Fruit fly (Drosophila melanogaster) whole organism, pupa: ENCODE measurements around the gene CG3632.
A peak's percentile ranks its signal among the peaks of the same experiment; 100 is the strongest.

Experiments used
- CG12605 ChIP-seq: fragments of 200-800 bp; sonication (Bioruptor generic); IDR thresholded peaks from 2 replicates; pipeline ENCODE4 v1.3.6; 2022; ENCODE audit warnings: missing biosample characterization, missing genetic modification characterization
- CG13204 ChIP-seq: fragments of 200-800 bp; sonication (Bioruptor generic); optimal IDR thresholded peaks from 2 replicates; lab custom pipeline; 2018; ENCODE audit warnings: missing biosample characterization, mild to moderate bottlenecking, missing genetic modification characterization, moderate library complexity
- CG15710 ChIP-seq: fragments of 200-800 bp; sonication (Bioruptor generic); optimal IDR thresholded peaks from 2 replicates; lab custom pipeline; 2018; ENCODE audit warnings: missing biosample characterization, mild to moderate bottlenecking, missing genetic modification characterization, moderate library complexity
- CG32121 ChIP-seq: fragments of 200-800 bp; sonication (Bioruptor generic); IDR thresholded peaks from 2 replicates; pipeline ENCODE4 v1.3.6; 2022; ENCODE audit warnings: missing biosample characterization, missing genetic modification characterization
- CG8159 ChIP-seq: fragments of 200-800 bp; sonication (Bioruptor generic); optimal IDR thresholded peaks from 3 replicates; lab custom pipeline; 2018; ENCODE audit warnings: missing biosample characterization, mild to moderate bottlenecking, missing genetic modification characterization, moderate library complexity
- CG9948 ChIP-seq: fragments of 200-800 bp; sonication (Bioruptor generic); optimal IDR thresholded peaks from 2 replicates; lab custom pipeline; 2018; ENCODE audit warnings: missing biosample characterization, mild to moderate bottlenecking, missing genetic modification characterization, moderate library complexity
- D1 ChIP-seq: fragments of 200-800 bp; sonication (Bioruptor generic); optimal IDR thresholded peaks from 2 replicates; lab custom pipeline; 2018; ENCODE audit warnings: missing biosample characterization, mild to moderate bottlenecking, missing genetic modification characterization, moderate library complexity
- Ets98B ChIP-seq: fragments of 200-800 bp; sonication (Bioruptor generic); IDR thresholded peaks from 2 replicates; pipeline ENCODE4 v1.3.6; 2022; ENCODE audit warnings: missing biosample characterization, missing genetic modification characterization
- Pif1A ChIP-seq: fragments of 200-800 bp; sonication (Bioruptor generic); optimal IDR thresholded peaks from 3 replicates; lab custom pipeline; 2016; ENCODE audit warnings: missing biosample characterization, missing genetic modification characterization
- Snoo ChIP-seq: fragments of 200-800 bp; sonication (Bioruptor generic); optimal IDR thresholded peaks from 3 replicates; lab custom pipeline; 2017; ENCODE audit warnings: missing biosample characterization, mild to moderate bottlenecking, missing genetic modification characterization, inconsistent platforms
- gl ChIP-seq: fragments of 200-800 bp; sonication (Bioruptor generic); optimal IDR thresholded peaks from 2 replicates; lab custom pipeline; 2018; ENCODE audit warnings: missing biosample characterization, mild to moderate bottlenecking, missing genetic modification characterization
- rn ChIP-seq: fragments of 200-800 bp; sonication (Bioruptor generic); IDR thresholded peaks from 2 replicates; pipeline ENCODE4 v1.3.6; 2022; ENCODE audit warnings: missing biosample characterization, missing genetic modification characterization

DNA sequence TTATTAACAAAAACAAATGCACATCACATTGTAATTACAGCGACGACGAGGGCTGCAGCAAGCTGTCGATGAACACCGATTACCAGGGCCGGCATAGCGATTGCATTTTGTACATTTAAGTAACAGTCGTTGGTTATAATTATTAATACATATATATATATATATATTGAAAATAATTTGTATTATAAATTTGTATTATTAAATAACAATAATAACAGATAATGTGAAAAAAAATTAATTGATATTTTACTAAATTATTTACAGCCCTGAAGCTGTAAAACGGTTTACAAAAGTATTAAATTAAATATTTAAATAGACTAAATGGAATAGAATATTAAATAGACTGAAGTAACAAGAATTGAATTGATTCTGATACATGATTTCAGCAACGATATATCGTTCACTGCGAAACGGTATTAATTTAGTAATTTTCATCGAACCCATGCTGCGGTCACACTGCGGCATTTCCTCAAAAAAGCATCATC lies 20.6 kb upstream of the CG3632 start, which contains the start of the genes kat80 and Prosalpha4:
- no peak for TF ChIP-seq Ets98B (GFP tag; lab: Robert Waterston, UW)
- no peak for TF ChIP-seq D1 (tag; lab: Kevin White, UChicago)
- TF ChIP-seq CG15710 (tag; lab: Kevin White, UChicago), result peak; percentile 19
- no peak for TF ChIP-seq rn
- peak; percentile 26 for TF ChIP-seq CG8159
- peak; percentile 63 for TF ChIP-seq Snoo (tag; lab: Kevin White, UChicago)
- no peak for TF ChIP-seq Pif1A (GFP tag; lab: Kevin White, UChicago)
- TF ChIP-seq CG9948 (tag; lab: Kevin White, UChicago), result no peak
- no peak for TF ChIP-seq gl (tag; lab: Kevin White, UChicago)
- TF ChIP-seq CG32121 (GFP tag; lab: Robert Waterston, UW), result no peak
- TF ChIP-seq CG13204 (GFP tag; lab: Kevin White, UChicago), result no peak
- TF ChIP-seq CG12605, result no peak
